Fruit fly (Drosophila melanogaster): ENCODE results near the gene fh.

The fh gene

DNA sequence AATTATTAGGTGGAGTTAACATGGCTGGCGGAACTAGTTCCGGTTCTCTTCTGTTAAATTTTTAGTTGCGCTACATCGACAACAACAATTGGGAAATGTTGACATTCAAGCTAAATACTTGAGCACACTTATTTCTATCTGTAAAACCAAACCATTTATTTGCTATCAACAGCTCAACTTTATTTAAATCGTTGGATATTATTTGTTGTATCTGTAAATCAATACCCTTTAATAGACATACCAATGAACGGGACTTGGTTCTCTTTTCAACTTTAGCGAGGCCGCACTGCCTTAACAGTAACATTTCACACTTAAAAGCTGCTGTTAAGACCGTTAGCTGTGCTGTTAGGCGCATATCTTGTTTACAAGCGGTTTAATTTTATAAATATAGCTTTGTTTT is 44.7 kb upstream of the fh start, which contains the start of gene CG12106 (continued):
- TF ChIP-seq CG7786 (GFP tag; optimal IDR thresholded peaks at IDR 0.05) = no peak
- TF ChIP-seq CG7963 (GFP tag; IDR thresholded peaks at IDR 0.05; ENCODE audit: partially characterized antibody) = no peak
- TF ChIP-seq CG9437 (GFP tag; optimal IDR thresholded peaks at IDR 0.05) = no peak
- peak; percentile 34 for TF ChIP-seq CG12942 (GFP tag; optimal IDR thresholded peaks at IDR 0.05)
- TF ChIP-seq CG30431 (GFP tag; optimal IDR thresholded peaks at IDR 0.05) = no peak
- TF ChIP-seq CG1529 (GFP tag; optimal IDR thresholded peaks at IDR 0.05) = no peak
- TF ChIP-seq CG14860 (GFP tag; IDR thresholded peaks at IDR 0.05; ENCODE audit: partially characterized antibody) = no peak
- no peak for TF ChIP-seq CG14667 (GFP tag; IDR thresholded peaks at IDR 0.05)
- TF ChIP-seq insv (GFP tag; optimal IDR thresholded peaks at IDR 0.05) = no peak
- TF ChIP-seq CG12236 (GFP tag; optimal IDR thresholded peaks at IDR 0.05) = no peak
- no peak for TF ChIP-seq CG12071 (GFP tag; optimal IDR thresholded peaks at IDR 0.05)
- no peak for TF ChIP-seq gce (GFP tag; IDR thresholded peaks at IDR 0.05)
- TF ChIP-seq gro (GFP tag; optimal IDR thresholded peaks at IDR 0.05) = peak; percentile 33
- TF ChIP-seq CG6765 (GFP tag; optimal IDR thresholded peaks at IDR 0.05) = no peak
- TF ChIP-seq slp2 (GFP tag; optimal IDR thresholded peaks at IDR 0.05) = no peak
- TF ChIP-seq CG5180 (GFP tag; optimal IDR thresholded peaks at IDR 0.05) = no peak
- TF ChIP-seq Ets65A (GFP tag) = peak; percentile 37
- no peak for TF ChIP-seq CG10565 (GFP tag; optimal IDR thresholded peaks at IDR 0.05)
- peak; percentile 16 for TF ChIP-seq CG10979 (tag; optimal IDR thresholded peaks at IDR 0.05)
- no peak for TF ChIP-seq CG12769 (tag; optimal IDR thresholded peaks at IDR 0.05)
- no peak for TF ChIP-seq CG6654 (GFP tag; optimal IDR thresholded peaks at IDR 0.05)
- peak; percentile 1 for TF ChIP-seq CG12219 (GFP tag; optimal IDR thresholded peaks at IDR 0.05)
- peak in 1 of 2 experiments; percentile 46 for TF ChIP-seq bsh (GFP tag; optimal IDR thresholded peaks at IDR 0.05)
- TF ChIP-seq CG18262 (tag; optimal IDR thresholded peaks at IDR 0.05) = peak; percentile 36
- no peak for TF ChIP-seq CG12104 (GFP tag; optimal IDR thresholded peaks at IDR 0.05)
- peak; percentile 6 for TF ChIP-seq CG13624 (GFP tag; optimal IDR thresholded peaks at IDR 0.05)
- TF ChIP-seq Ravus (GFP tag; IDR thresholded peaks at IDR 0.05) = no peak
- TF ChIP-seq CG2889 (GFP tag; IDR thresholded peaks at IDR 0.05) = no peak
- TF ChIP-seq yki (optimal IDR thresholded peaks at IDR 0.05) = no peak
- TF ChIP-seq cg (GFP tag; optimal IDR thresholded peaks at IDR 0.05) = no peak
- no peak for TF ChIP-seq CG13775 (GFP tag; optimal IDR thresholded peaks at IDR 0.05)
- no peak for TF ChIP-seq CG6813 (GFP tag; optimal IDR thresholded peaks at IDR 0.05)
- no peak for TF ChIP-seq CG8944 (GFP tag; optimal IDR thresholded peaks at IDR 0.05)
- no peak for TF ChIP-seq fu2 (GFP tag; optimal IDR thresholded peaks at IDR 0.05)
- no peak for TF ChIP-seq Mad (GFP tag; optimal IDR thresholded peaks at IDR 0.05)
- no peak for TF ChIP-seq CG9876 (GFP tag; optimal IDR thresholded peaks at IDR 0.05)
- TF ChIP-seq CG2678 (tag; optimal IDR thresholded peaks at IDR 0.05) = peak; percentile 65
- TF ChIP-seq fd3F (GFP tag; optimal IDR thresholded peaks at IDR 0.05) = peak; percentile 22
- TF ChIP-seq vnd (GFP tag; IDR thresholded peaks at IDR 0.05; ENCODE audit: partially characterized antibody) = no peak
- TF ChIP-seq Spps (tag; optimal IDR thresholded peaks at IDR 0.05) = no peak
- no peak for TF ChIP-seq Eip74EF (GFP tag; optimal IDR thresholded peaks at IDR 0.05)
- no peak for TF ChIP-seq CG7928 (GFP tag; optimal IDR thresholded peaks at IDR 0.05)
- no peak; the same call in 1 of the 2 replicates for TF ChIP-seq CG14441 (GFP tag; IDR thresholded peaks at IDR 0.05)
- TF ChIP-seq Fer3 (tag; optimal IDR thresholded peaks at IDR 0.05) = peak; percentile 62
- TF ChIP-seq bbx (GFP tag; IDR thresholded peaks at IDR 0.05; ENCODE audit: partially characterized antibody) = no peak
- peak in 1 of 2 experiments; percentile 20 for TF ChIP-seq Pdp1 (GFP tag; optimal IDR thresholded peaks at IDR 0.05)
- TF ChIP-seq CG6689 (GFP tag; IDR thresholded peaks at IDR 0.05) = peak; percentile 28; the same call in 1 of the 2 replicates
- TF ChIP-seq tll (GFP tag; optimal IDR thresholded peaks at IDR 0.05) = no peak
- no peak for TF ChIP-seq CG14965 (GFP tag; optimal IDR thresholded peaks at IDR 0.05; ENCODE audit: borderline replicate concordance)
- no peak for TF ChIP-seq Sox102F (GFP tag; optimal IDR thresholded peaks at IDR 0.05)
